Fruit fly (Drosophila melanogaster): ENCODE measurements around the gene rtp.

Gene rtp

dm6 chr3R:5263311-5264250 lies 26.5 kb upstream of the rtp start (continued):
- TF ChIP-seq prd (optimal IDR thresholded peaks at IDR 0.05), result no peak
- TF ChIP-seq prd (GFP tag; IDR thresholded peaks at IDR 0.05), result peak; percentile 82
- TF ChIP-seq GATAe (GFP tag; conservative IDR thresholded peaks at IDR 0.05), result no peak; the same call in 1 of the 2 replicates
- peak; percentile 94 for TF ChIP-seq CG2678 (tag; optimal IDR thresholded peaks at IDR 0.05)
- TF ChIP-seq E2f2 (GFP tag; IDR thresholded peaks at IDR 0.05), result peak; percentile 58; the same call in 1 of the 2 replicates
- TF ChIP-seq sens-2 (GFP tag; IDR thresholded peaks at IDR 0.05), result no peak
- peak; percentile 44 for TF ChIP-seq dimm (GFP tag; IDR thresholded peaks at IDR 0.05)
- peak; percentile 4 for TF ChIP-seq Hsf (GFP tag; optimal IDR thresholded peaks at IDR 0.05)
- peak; percentile 28 for TF ChIP-seq pum (GFP tag; optimal IDR thresholded peaks at IDR 0.05)
- no peak for TF ChIP-seq HmgZ (tag; optimal IDR thresholded peaks at IDR 0.05)
- TF ChIP-seq gfzf (GFP tag; optimal IDR thresholded peaks at IDR 0.05), result no peak
- TF ChIP-seq hth (optimal IDR thresholded peaks at IDR 0.05), result no peak
- no peak for TF ChIP-seq p53 (GFP tag; optimal IDR thresholded peaks at IDR 0.05)
- peak; percentile 73 for TF ChIP-seq CG8281 (tag; optimal IDR thresholded peaks at IDR 0.05)
- TF ChIP-seq CG7928 (GFP tag; optimal IDR thresholded peaks at IDR 0.05), result peak; percentile 29
- peak; percentile 93 for TF ChIP-seq CG17829 (tag; optimal IDR thresholded peaks at IDR 0.05)
- TF ChIP-seq CG4282 (GFP tag; optimal IDR thresholded peaks at IDR 0.05), result no peak
- TF ChIP-seq CG11085 (GFP tag; IDR thresholded peaks at IDR 0.05), result 0 out of 2 replicates have a peak, but pooled peaks have one; percentile 23
- peak; percentile 49 for TF ChIP-seq org-1 (GFP tag; optimal IDR thresholded peaks at IDR 0.05)
- TF ChIP-seq CG3163 (GFP tag; optimal IDR thresholded peaks at IDR 0.05), result no peak
- TF ChIP-seq tap (tag; optimal IDR thresholded peaks at IDR 0.05), result peak; percentile 79
- no peak for TF ChIP-seq kni (GFP tag; optimal IDR thresholded peaks at IDR 0.05)
- peak; percentile 33; the same call in 1 of the 3 replicates for TF ChIP-seq Opbp (GFP tag; IDR thresholded peaks at IDR 0.05; ENCODE audit: partially characterized antibody)
- peak; percentile 44 for TF ChIP-seq CG17802 (tag; optimal IDR thresholded peaks at IDR 0.05)
- no peak for TF ChIP-seq CG31388 (GFP tag; optimal IDR thresholded peaks at IDR 0.05)
- peak; percentile 97 for TF ChIP-seq chinmo (GFP tag; IDR thresholded peaks at IDR 0.05; ENCODE audit: partially characterized antibody)
- TF ChIP-seq CG16813 (GFP tag; IDR thresholded peaks at IDR 0.05; ENCODE audit: partially characterized antibody), result no peak
- no peak for TF ChIP-seq Myb (GFP tag; optimal IDR thresholded peaks at IDR 0.05)
- TF ChIP-seq CG10274 (GFP tag; optimal IDR thresholded peaks at IDR 0.05), result peak; percentile 67
- TF ChIP-seq Blimp-1 (GFP tag; optimal IDR thresholded peaks at IDR 0.05), result peak; percentile 82
- TF ChIP-seq CG3065 (GFP tag; optimal IDR thresholded peaks at IDR 0.05), result peak; percentile 35
- peak; percentile 67 for TF ChIP-seq esg (GFP tag; conservative IDR thresholded peaks at IDR 0.05)
- TF ChIP-seq CG1603 (tag; optimal IDR thresholded peaks at IDR 0.05), result peak; percentile 51
- TF ChIP-seq kay (GFP tag; optimal IDR thresholded peaks at IDR 0.05), result no peak
- TF ChIP-seq CG15696 (tag; optimal IDR thresholded peaks at IDR 0.05), result peak; percentile 73
- no peak for TF ChIP-seq Gsc (GFP tag; IDR thresholded peaks at IDR 0.05)
- TF ChIP-seq ken (GFP tag; IDR thresholded peaks at IDR 0.05), result 0 out of 3 replicates have a peak, but pooled peaks have one; percentile 24
- TF ChIP-seq CG32772 (GFP tag; IDR thresholded peaks at IDR 0.05), result peak; percentile 70
- peak; percentile 77 for TF ChIP-seq dysf (GFP tag; IDR thresholded peaks at IDR 0.05)
- peak; percentile 63; the same call in 1 of the 2 replicates for TF ChIP-seq sob (GFP tag; IDR thresholded peaks at IDR 0.05)
- peak; percentile 44 to 76 for TF ChIP-seq Pdp1 (GFP tag; optimal IDR thresholded peaks at IDR 0.05)
- TF ChIP-seq onecut (GFP tag; IDR thresholded peaks at IDR 0.05), result no peak; the same call in none of the 2 replicates
- peak; percentile 87 for TF ChIP-seq CG18599 (GFP tag; optimal IDR thresholded peaks at IDR 0.05)
- peak; percentile 46; the same call in 2 of the 3 replicates for TF ChIP-seq croc (GFP tag; conservative IDR thresholded peaks at IDR 0.05)
- no peak for TF ChIP-seq Tbp (GFP tag; optimal IDR thresholded peaks at IDR 0.05)
- TF ChIP-seq ems (GFP tag; optimal IDR thresholded peaks at IDR 0.05), result no peak
- peak; percentile 71 for TF ChIP-seq CG1602 (GFP tag; optimal IDR thresholded peaks at IDR 0.05)
- TF ChIP-seq CG17186 (GFP tag; optimal IDR thresholded peaks at IDR 0.05), result no peak
- peak; percentile 92 for TF ChIP-seq CG7556 (GFP tag; optimal IDR thresholded peaks at IDR 0.05)
